Fruit fly (Drosophila melanogaster) S2 (cell line): ENCODE measurements around the gene Mpcp2.

ENCODE experiments used
- CG8478 ChIP-seq: fragments of >200 bp; optimal IDR thresholded peaks from 2 replicates; lab custom pipeline; 2018
- CTCF ChIP-seq, 2 experiments: fragments of >200 bp; optimal IDR thresholded peaks; 2 replicates each; lab custom pipeline; 2018

dm6 chr3L:14562672-14563071 lies 25.2 kb downstream of the Mpcp2 start:
- TF ChIP-seq CG8478 (lab: Kevin White, UChicago) (no peak), CTCF (optimal IDR thresholded peaks at IDR 0.05; lab: Kevin White, UChicago) (peak; percentile 94)
